Worm (Caenorhabditis elegans) whole organism, midembryonic: ENCODE measurements around the gene tni-3.

Source experiments
- T22C8.4 ChIP-seq: fragments of 200-800 bp; sonication (Bioruptor generic); IDR thresholded peaks from 2 replicates; pipeline ENCODE4 v1.3.6; 2022; ENCODE audit warnings: missing genetic modification characterization, missing compliant biosample characterization
- flt-1 ChIP-seq: fragments of 200-800 bp; sonication (Bioruptor generic); IDR thresholded peaks from 2 replicates; pipeline ENCODE4 v1.3.6; 2022; ENCODE audit warnings: missing genetic modification characterization, missing compliant biosample characterization
- klf-2 ChIP-seq: fragments of 200-800 bp; sonication (Bioruptor generic); conservative IDR thresholded peaks from 2 replicates; pipeline ENCODE4 v1.3.6; 2022; ENCODE audit warnings: missing genetic modification reagents, missing genetic modification characterization, missing compliant biosample characterization
- med-1 ChIP-seq: sonication (generic microtip); optimal IDR thresholded peaks from 2 replicates; lab custom pipeline; 2017; ENCODE audit warnings: missing genetic modification characterization, mild to moderate bottlenecking, missing compliant biosample characterization, antibody characterized with exemption, missing genetic modification reagents; ENCODE audit not compliant: insufficient read depth
- tab-1 ChIP-seq: fragments of 200-800 bp; sonication (Bioruptor generic); IDR thresholded peaks from 2 replicates; pipeline ENCODE4 v1.3.6; 2022; ENCODE audit warnings: missing genetic modification characterization, missing compliant biosample characterization
- ztf-29 ChIP-seq: fragments of 200-800 bp; sonication (Bioruptor generic); IDR thresholded peaks from 2 replicates; pipeline ENCODE4 v1.3.6; 2022; ENCODE audit warnings: missing genetic modification reagents, missing genetic modification characterization, missing compliant biosample characterization

DNA sequence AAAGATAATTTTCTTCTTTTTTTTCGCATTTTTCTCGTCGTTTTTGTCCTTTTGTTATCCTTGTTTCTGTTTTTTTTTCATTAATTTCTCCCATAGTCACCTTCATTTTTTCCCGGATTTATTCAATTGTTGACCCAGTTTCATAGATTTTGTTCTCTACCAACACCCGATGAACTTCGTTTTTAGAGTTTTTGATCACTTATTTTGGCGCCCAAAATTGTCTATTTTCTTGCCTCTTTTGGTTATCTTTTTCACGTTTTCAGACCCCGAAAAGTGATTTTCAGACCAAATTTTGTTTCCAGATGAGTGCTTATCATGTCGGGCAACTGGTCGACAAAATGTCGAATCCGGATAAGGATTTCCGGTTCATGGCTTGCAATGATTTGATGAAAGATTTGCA lies 32.4 kb downstream of the tni-3 start, which contains the start of gene cand-1:
- no peak for TF ChIP-seq klf-2 (GFP tag; lab: Robert Waterston, UW)
- TF ChIP-seq T22C8.4 = no peak
- TF ChIP-seq med-1 (GFP tag; lab: Kevin White, UChicago) = no peak
- TF ChIP-seq flt-1 (GFP tag; lab: Robert Waterston, UW) = no peak
- no peak for TF ChIP-seq ztf-29 (GFP tag; lab: Robert Waterston, UW)
- no peak for TF ChIP-seq tab-1 (GFP tag; lab: Robert Waterston, UW)
